Fruit fly (Drosophila melanogaster): ENCODE measurements around the gene Dph4.
A peak's percentile ranks its signal among the peaks of the same experiment; 100 is the strongest.

Gene Dph4

DNA sequence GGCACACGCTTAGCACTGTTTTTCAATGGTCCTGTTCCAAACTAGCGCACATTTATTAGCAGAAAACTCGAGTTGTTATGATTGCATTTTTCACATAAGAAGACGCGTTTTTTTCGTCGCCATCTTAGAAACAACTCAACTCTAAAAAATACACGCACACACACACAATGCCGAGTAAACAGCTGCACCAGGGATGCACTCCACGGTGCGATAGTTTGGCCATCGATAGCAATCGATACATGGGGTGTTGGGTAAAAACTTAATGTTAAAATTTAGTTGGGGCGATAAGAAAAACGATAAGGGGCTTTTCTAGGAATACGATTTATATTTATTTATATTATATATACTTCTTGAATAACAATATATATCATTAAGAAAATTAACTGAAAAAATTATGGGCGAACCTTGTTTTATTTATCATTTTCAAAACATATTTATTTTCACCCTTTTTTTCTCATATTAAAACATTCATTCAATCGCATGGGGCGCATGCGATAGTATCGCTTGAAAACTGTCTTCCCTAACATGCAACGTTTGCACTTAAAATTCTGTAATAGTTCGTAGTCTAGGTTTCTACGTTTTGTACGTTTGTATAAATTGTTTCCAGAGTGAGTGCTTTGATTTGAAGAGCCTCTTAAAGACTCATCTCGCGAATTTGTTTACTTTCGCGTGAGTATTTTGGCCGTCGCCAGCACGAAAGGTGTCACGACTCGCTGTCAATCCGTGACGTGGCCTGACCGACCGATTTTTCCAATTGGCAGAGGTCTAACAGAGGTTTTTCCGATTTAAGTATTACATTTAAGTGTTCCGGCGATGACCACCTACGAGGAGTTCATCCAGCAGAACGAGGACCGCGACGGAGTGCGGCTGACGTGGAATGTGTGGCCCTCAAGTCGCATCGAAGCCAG is 24.9 kb upstream of the Dph4 start, which contains the start of the genes MTA1-like and Sec23 (continued):
- TF ChIP-seq Deaf1 (tag; optimal IDR thresholded peaks at IDR 0.05): peak; percentile 19
- no peak for TF ChIP-seq CG11504 (tag; optimal IDR thresholded peaks at IDR 0.05)
- no peak for TF ChIP-seq aop (GFP tag; IDR thresholded peaks at IDR 0.05)
- peak; percentile 74 for TF ChIP-seq CG9727 (GFP tag; optimal IDR thresholded peaks at IDR 0.05)
- peak; percentile 80 for TF ChIP-seq CG9932 (GFP tag; IDR thresholded peaks at IDR 0.05)
- TF ChIP-seq shn (GFP tag; optimal IDR thresholded peaks at IDR 0.05): no peak
- no peak for TF ChIP-seq run (tag; optimal IDR thresholded peaks at IDR 0.05)
- no peak for TF ChIP-seq usp (GFP tag; optimal IDR thresholded peaks at IDR 0.05)
- peak; percentile 80 for TF ChIP-seq CG10267 (tag; optimal IDR thresholded peaks at IDR 0.05)
- no peak for TF ChIP-seq CG7271 (tag; optimal IDR thresholded peaks at IDR 0.05)
- no peak for TF ChIP-seq fd64A (GFP tag; optimal IDR thresholded peaks at IDR 0.05)
- peak; percentile 67 for TF ChIP-seq Sox100B (GFP tag; optimal IDR thresholded peaks at IDR 0.05)
- 0 out of 3 replicates have a peak, but pooled peaks have one; percentile 20 for TF ChIP-seq Dbx (GFP tag; IDR thresholded peaks at IDR 0.05)
- no peak for TF ChIP-seq pb (GFP tag; optimal IDR thresholded peaks at IDR 0.05)
- TF ChIP-seq ase (GFP tag; IDR thresholded peaks at IDR 0.05): no peak
- peak; percentile 58 for TF ChIP-seq zen (tag; optimal IDR thresholded peaks at IDR 0.05)
- TF ChIP-seq bowl (GFP tag; IDR thresholded peaks at IDR 0.05): no peak
- TF ChIP-seq ken (GFP tag; IDR thresholded peaks at IDR 0.05): 0 out of 3 replicates have a peak, but pooled peaks have one; percentile 4
- no peak for TF ChIP-seq Spps (tag; optimal IDR thresholded peaks at IDR 0.05)
- no peak; the same call in 2 of the 3 replicates for TF ChIP-seq Aef1 (GFP tag; IDR thresholded peaks at IDR 0.05)
- no peak for TF ChIP-seq Myb (GFP tag; optimal IDR thresholded peaks at IDR 0.05)
- peak; percentile 54 for TF ChIP-seq al (GFP tag; IDR thresholded peaks at IDR 0.05)
- peak; percentile 91 for TF ChIP-seq CG7928 (GFP tag; optimal IDR thresholded peaks at IDR 0.05)
- peak; percentile 76 for TF ChIP-seq gem (tag; optimal IDR thresholded peaks at IDR 0.05)
- no peak for TF ChIP-seq nau (GFP tag; optimal IDR thresholded peaks at IDR 0.05)
- peak; percentile 50 for TF ChIP-seq Max (GFP tag; optimal IDR thresholded peaks at IDR 0.05)
- TF ChIP-seq Awh (GFP tag; IDR thresholded peaks at IDR 0.05): no peak
- TF ChIP-seq emc (GFP tag; optimal IDR thresholded peaks at IDR 0.05): no peak
- TF ChIP-seq CG8924 (tag; optimal IDR thresholded peaks at IDR 0.05): peak; percentile 71
- no peak for TF ChIP-seq repo (GFP tag; optimal IDR thresholded peaks at IDR 0.05)
- peak; percentile 43 for TF ChIP-seq CG15269 (tag; optimal IDR thresholded peaks at IDR 0.05)
- no peak for TF ChIP-seq Lim3 (GFP tag; IDR thresholded peaks at IDR 0.05)
- peak in 1 of 2 experiments; percentile 73 for TF ChIP-seq insv (GFP tag; optimal IDR thresholded peaks at IDR 0.05)
- no peak for TF ChIP-seq CG14965 (GFP tag; optimal IDR thresholded peaks at IDR 0.05; ENCODE audit: borderline replicate concordance)
- TF ChIP-seq kah (GFP tag; optimal IDR thresholded peaks at IDR 0.05): no peak
- peak; percentile 78 for TF ChIP-seq CG30020 (tag; optimal IDR thresholded peaks at IDR 0.05)
- TF ChIP-seq CG32532 (GFP tag; IDR thresholded peaks at IDR 0.05): peak; percentile 43; the same call in 1 of the 2 replicates
- peak; percentile 8 for TF ChIP-seq CG17912 (GFP tag; optimal IDR thresholded peaks at IDR 0.05)
- peak; percentile 44 for TF ChIP-seq CG10654 (GFP tag; optimal IDR thresholded peaks at IDR 0.05)
- TF ChIP-seq CG2678 (tag; optimal IDR thresholded peaks at IDR 0.05): peak; percentile 65
- peak; percentile 5; the same call in 1 of the 2 replicates for TF ChIP-seq CG31224 (GFP tag; IDR thresholded peaks at IDR 0.05)
- TF ChIP-seq ac (GFP tag; optimal IDR thresholded peaks at IDR 0.05): no peak
- TF ChIP-seq Ptx1 (GFP tag; IDR thresholded peaks at IDR 0.05): peak; percentile 32; the same call in 1 of the 2 replicates
- TF ChIP-seq lov (optimal IDR thresholded peaks at IDR 0.05): no peak
- no peak for TF ChIP-seq lov (GFP tag; IDR thresholded peaks at IDR 0.05)
- peak; percentile 92 for TF ChIP-seq HLH4C (GFP tag; IDR thresholded peaks at IDR 0.05; ENCODE audit: partially characterized antibody)
- TF ChIP-seq Camta (GFP tag; optimal IDR thresholded peaks at IDR 0.05): no peak
- no peak for TF ChIP-seq Dip2 (GFP tag; IDR thresholded peaks at IDR 0.05)
- no peak for TF ChIP-seq eve (GFP tag; optimal IDR thresholded peaks at IDR 0.05)
